Worm (Caenorhabditis elegans) whole organism, midembryonic: ENCODE results near the gene actl-1.

Experiments used
- T22C8.4 ChIP-seq: fragments of 200-800 bp; sonication (Bioruptor generic); IDR thresholded peaks from 2 replicates; pipeline ENCODE4 v1.3.6; 2022; ENCODE audit warnings: missing genetic modification characterization, missing compliant biosample characterization
- cog-1 ChIP-seq: sonication (generic microtip); optimal IDR thresholded peaks from 2 replicates; lab custom pipeline; 2016; ENCODE audit warnings: missing genetic modification characterization, missing compliant biosample characterization
- flt-1 ChIP-seq: fragments of 200-800 bp; sonication (Bioruptor generic); IDR thresholded peaks from 2 replicates; pipeline ENCODE4 v1.3.6; 2022; ENCODE audit warnings: missing genetic modification characterization, missing compliant biosample characterization
- klf-2 ChIP-seq: fragments of 200-800 bp; sonication (Bioruptor generic); conservative IDR thresholded peaks from 2 replicates; pipeline ENCODE4 v1.3.6; 2022; ENCODE audit warnings: missing genetic modification reagents, missing genetic modification characterization, missing compliant biosample characterization
- med-1 ChIP-seq: sonication (generic microtip); optimal IDR thresholded peaks from 2 replicates; lab custom pipeline; 2017; ENCODE audit warnings: missing genetic modification characterization, mild to moderate bottlenecking, missing compliant biosample characterization, antibody characterized with exemption, missing genetic modification reagents; ENCODE audit not compliant: insufficient read depth
- ref-1 ChIP-seq: fragments of 200-800 bp; sonication (Bioruptor generic); conservative IDR thresholded peaks from 2 replicates; pipeline ENCODE4 v1.3.6; 2022; ENCODE audit warnings: missing genetic modification reagents, missing genetic modification characterization, missing compliant biosample characterization
- tab-1 ChIP-seq: fragments of 200-800 bp; sonication (Bioruptor generic); IDR thresholded peaks from 2 replicates; pipeline ENCODE4 v1.3.6; 2022; ENCODE audit warnings: missing genetic modification characterization, missing compliant biosample characterization
- ztf-23 ChIP-seq: fragments of 200-800 bp; sonication (Bioruptor generic); IDR thresholded peaks from 2 replicates; pipeline ENCODE4 v1.3.6; 2022; ENCODE audit warnings: missing genetic modification reagents, missing genetic modification characterization, missing compliant biosample characterization
- ztf-29 ChIP-seq: fragments of 200-800 bp; sonication (Bioruptor generic); IDR thresholded peaks from 2 replicates; pipeline ENCODE4 v1.3.6; 2022; ENCODE audit warnings: missing genetic modification reagents, missing genetic modification characterization, missing compliant biosample characterization

Gene actl-1

DNA sequence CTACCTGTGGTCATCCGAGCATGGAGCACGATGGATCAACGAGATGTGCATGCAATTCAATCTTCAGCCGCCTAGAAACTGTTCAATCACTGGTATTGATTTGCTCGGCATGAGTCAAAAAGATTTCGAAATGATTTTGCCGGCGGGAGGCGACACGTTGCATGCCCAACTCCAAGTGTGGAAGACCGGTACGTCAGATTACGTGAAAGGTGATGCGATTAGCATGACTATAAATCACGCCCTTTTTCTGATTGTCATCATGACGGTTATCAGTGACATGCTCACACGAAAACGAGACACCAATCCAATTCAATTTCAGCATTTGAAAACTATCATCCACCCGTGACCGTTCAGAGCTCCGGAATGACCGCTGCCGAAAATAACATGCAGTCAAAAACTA lies 21.0 kb upstream of the actl-1 start:
- no peak for TF ChIP-seq flt-1
- TF ChIP-seq med-1 (GFP tag; lab: Kevin White, UChicago) = no peak
- TF ChIP-seq tab-1 (GFP tag; lab: Robert Waterston, UW) = no peak
- no peak for TF ChIP-seq klf-2 (GFP tag; lab: Robert Waterston, UW)
- no peak for TF ChIP-seq ztf-29 (GFP tag; lab: Robert Waterston, UW)
- TF ChIP-seq cog-1 (tag; lab: Kevin White, UChicago) = no peak
- TF ChIP-seq ref-1 (GFP tag; lab: Robert Waterston, UW) = no peak
- no peak for TF ChIP-seq T22C8.4
- no peak for TF ChIP-seq ztf-23 (GFP tag; lab: Robert Waterston, UW)

DNA sequence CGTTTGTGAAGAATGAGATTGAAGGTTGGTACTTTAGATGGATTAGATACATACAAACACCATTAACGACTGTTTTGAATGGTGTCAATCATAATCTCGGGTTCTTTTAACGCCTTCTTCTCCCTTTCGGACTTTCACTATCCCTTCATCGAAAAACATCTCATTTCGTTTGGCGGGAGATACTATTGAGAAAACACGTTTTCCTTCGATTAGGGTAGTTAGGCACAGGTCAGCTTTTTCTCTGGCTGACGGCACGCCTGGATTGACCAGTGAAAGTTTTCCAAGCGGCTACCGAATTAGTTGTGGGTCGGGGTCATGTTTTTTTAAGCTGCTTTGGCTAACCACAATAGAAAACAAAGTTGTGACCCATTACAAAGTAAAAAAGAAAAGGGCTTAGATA lies 20.3 kb upstream of the actl-1 start:
- TF ChIP-seq T22C8.4 (no peak), klf-2 (GFP tag; lab: Robert Waterston, UW) (no peak), tab-1 (GFP tag; lab: Robert Waterston, UW) (no peak), ztf-23 (GFP tag; lab: Robert Waterston, UW) (no peak), cog-1 (tag; lab: Kevin White, UChicago) (no peak), flt-1 (no peak), med-1 (GFP tag; lab: Kevin White, UChicago) (no peak), ztf-29 (GFP tag; lab: Robert Waterston, UW) (no peak), ref-1 (GFP tag; lab: Robert Waterston, UW) (no peak)

DNA sequence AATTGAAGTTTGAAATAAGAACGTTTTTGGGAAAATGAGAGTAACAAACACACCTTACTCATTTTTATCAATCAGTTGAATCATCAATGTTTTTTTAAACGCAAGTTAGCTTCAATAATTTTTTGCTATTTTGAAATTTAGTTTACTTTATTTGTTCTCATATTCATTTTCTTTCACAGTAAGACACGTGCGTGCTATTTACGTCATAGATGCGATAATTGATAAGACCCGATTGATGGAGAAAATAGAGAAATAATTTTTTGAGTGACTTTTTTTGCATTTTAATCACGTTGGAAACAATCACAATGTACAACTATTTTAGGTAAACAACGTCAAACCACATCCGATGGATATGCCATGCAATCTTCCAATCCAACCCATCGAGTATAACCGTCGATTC lies 19.8 kb upstream of the actl-1 start:
- no peak for TF ChIP-seq ref-1 (GFP tag; lab: Robert Waterston, UW)
- no peak for TF ChIP-seq med-1 (GFP tag; lab: Kevin White, UChicago)
- TF ChIP-seq T22C8.4 = no peak
- TF ChIP-seq flt-1 = no peak
- no peak for TF ChIP-seq ztf-29 (GFP tag; lab: Robert Waterston, UW)
- no peak for TF ChIP-seq klf-2 (GFP tag; lab: Robert Waterston, UW)
- no peak for TF ChIP-seq cog-1 (tag; lab: Kevin White, UChicago)
- no peak for TF ChIP-seq ztf-23 (GFP tag; lab: Robert Waterston, UW)
- TF ChIP-seq tab-1 (GFP tag; lab: Robert Waterston, UW) = no peak

DNA sequence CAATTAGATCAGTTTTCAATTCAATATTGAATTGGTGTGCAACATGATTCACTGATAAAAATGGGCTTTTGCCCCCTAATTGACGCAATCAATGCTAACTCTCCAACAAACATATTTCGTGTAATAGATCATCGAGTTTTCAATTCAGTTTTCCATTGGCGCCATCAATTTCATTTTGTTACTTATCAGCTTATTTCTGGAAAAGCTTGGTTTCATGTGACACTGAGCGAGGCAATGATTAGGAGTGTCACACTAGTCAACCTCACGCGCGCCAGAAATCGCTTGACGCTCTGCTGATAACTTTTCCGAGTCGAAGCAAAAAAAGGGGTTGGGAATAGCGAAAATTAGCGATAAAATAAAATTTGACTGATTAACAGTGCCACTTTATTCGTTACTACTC lies 18.9 kb upstream of the actl-1 start, which contains the start of gene ets-4:
ets-4 (plus strand) TSS at position 347 of the 400 bp plus-strand sequence.
- TF ChIP-seq ztf-29 (GFP tag; lab: Robert Waterston, UW) (no peak), cog-1 (tag; lab: Kevin White, UChicago) (no peak), ref-1 (GFP tag; lab: Robert Waterston, UW) (no peak), tab-1 (GFP tag; lab: Robert Waterston, UW) (no peak), klf-2 (GFP tag; lab: Robert Waterston, UW) (no peak), med-1 (GFP tag; lab: Kevin White, UChicago) (no peak), flt-1 (no peak), T22C8.4 (no peak), ztf-23 (GFP tag; lab: Robert Waterston, UW) (no peak)

DNA sequence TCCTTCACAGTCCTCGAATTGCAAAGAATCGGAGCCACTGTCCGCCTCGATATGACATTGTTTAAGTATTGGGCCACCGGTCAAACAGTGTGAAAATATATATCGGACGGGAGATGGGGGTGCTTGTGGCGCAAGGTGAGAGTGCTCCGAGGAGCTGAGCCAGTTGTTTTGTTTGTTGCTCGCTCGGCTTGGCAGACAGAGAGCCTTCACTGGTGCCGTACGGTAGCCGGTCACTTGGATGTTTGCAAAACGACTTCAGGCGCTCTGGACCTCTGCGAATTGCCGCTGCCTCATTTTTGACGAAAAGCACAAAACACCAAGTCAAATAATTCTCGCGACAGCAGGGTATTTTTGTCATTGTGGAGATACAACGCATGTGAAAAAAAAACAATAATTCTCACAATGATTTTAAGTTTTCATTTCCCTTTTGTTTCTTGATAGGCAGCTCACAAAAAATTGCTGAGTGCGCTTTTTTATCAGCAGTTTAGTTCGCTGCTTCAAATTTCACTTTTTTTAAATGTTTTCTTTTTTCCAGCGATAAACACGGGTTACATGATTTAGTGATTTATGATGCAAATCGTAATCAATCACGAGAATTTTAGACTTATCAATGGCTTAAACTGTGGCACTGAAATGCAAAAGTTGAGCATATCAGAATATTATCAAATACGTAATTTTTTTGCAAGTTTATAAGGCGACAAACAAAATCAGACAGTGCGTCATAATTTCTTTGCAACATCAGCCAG lies 17.6 kb upstream of the actl-1 start:
- TF ChIP-seq flt-1 (no peak), T22C8.4 (no peak), tab-1 (GFP tag; lab: Robert Waterston, UW) (no peak), med-1 (GFP tag; lab: Kevin White, UChicago) (no peak)

DNA sequence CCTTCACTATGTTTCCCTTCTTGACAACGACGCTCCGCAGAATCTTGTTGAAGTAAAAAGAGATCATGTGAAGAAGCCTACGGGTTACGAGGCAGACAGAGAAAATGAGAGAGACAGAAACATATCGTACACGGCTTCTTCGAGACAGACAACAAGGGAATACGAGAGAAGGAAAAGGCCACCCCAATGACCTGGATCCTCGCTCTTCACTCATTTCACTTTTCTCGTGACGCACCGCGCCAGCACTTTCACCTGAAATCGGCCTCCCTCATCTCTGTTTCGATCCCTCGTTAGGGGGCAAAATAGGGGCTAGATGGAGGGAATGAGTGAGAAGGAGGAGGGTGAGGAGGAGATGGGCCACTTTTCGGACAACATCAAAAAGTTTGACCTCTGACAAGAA lies 15.6 kb upstream of the actl-1 start:
- no peak for TF ChIP-seq T22C8.4
- no peak for TF ChIP-seq ztf-23 (GFP tag; lab: Robert Waterston, UW)

DNA sequence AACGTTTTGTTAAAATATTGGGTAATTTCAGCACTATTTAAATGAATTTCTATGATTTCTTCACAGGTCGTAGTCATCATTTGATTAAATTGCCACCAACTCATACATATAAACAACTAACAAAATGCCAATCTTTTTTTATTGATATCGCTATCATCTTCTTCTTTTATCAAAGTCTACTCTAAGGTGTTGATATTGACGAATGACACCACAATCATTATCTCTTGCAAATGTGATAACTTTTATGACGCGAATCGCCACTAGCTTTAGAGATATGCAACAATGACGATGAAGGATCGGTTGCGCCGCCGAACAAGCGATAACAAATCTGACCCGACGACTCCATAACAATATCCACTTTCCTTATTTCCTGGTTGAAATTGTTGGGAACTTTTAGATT lies 14.8 kb upstream of the actl-1 start:
- TF ChIP-seq cog-1 (tag; lab: Kevin White, UChicago) = no peak
- no peak for TF ChIP-seq flt-1
- TF ChIP-seq T22C8.4 = no peak
- no peak for TF ChIP-seq tab-1 (GFP tag; lab: Robert Waterston, UW)
- no peak for TF ChIP-seq med-1 (GFP tag; lab: Kevin White, UChicago)
- no peak for TF ChIP-seq ztf-29 (GFP tag; lab: Robert Waterston, UW)
- no peak for TF ChIP-seq klf-2 (GFP tag; lab: Robert Waterston, UW)
- TF ChIP-seq ztf-23 (GFP tag; lab: Robert Waterston, UW) = no peak
- no peak for TF ChIP-seq ref-1 (GFP tag; lab: Robert Waterston, UW)

DNA sequence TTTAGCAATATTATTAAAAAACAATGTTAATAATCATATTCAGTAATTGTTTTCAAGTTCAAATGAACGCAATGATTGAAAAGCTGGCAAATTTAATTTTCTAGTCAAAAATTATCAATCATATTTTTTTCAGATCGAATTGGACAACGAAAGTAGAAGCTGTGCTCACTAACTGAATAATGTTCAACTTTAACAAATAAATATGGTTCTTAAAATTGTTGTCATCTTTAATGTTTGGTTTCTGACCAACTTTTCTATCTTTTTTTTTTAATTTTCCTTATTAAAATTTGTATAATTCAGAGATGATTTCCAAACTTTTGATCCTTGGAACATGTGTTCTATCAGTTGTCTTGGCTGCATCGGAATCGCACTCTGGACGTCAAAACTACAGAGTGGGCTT lies 12.3 kb upstream of the actl-1 start, which contains the start of gene ttr-35:
ttr-35 (plus strand) TSS at position 301 of the 400 bp plus-strand sequence.
- TF ChIP-seq ztf-29 (GFP tag; lab: Robert Waterston, UW) = no peak
- no peak for TF ChIP-seq flt-1
- TF ChIP-seq med-1 (GFP tag; lab: Kevin White, UChicago) = no peak
- TF ChIP-seq klf-2 (GFP tag; lab: Robert Waterston, UW) = no peak
- no peak for TF ChIP-seq tab-1 (GFP tag; lab: Robert Waterston, UW)
- TF ChIP-seq ref-1 (GFP tag; lab: Robert Waterston, UW) = no peak
- TF ChIP-seq ztf-23 (GFP tag; lab: Robert Waterston, UW) = no peak
- TF ChIP-seq T22C8.4 = no peak
- TF ChIP-seq cog-1 (tag; lab: Kevin White, UChicago) = no peak

DNA sequence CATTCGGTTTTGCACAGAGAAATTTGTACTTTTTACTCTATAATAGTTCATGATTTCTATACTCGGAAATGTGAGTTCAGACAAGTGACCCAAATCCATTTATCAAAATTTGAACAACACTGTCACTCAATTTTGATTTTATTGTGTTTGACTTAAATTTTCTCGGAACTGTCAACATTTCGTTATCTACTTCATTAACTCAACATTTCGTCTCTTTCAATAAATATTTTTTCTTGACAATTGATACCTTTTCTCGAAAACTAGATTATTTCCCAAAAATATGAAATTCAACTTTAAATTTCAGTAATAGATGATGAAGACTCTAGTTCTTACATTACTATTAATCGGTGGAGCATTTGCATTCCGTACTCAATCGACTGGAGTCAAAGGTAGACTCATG lies 11.0 kb upstream of the actl-1 start, which contains the start of gene ttr-36:
ttr-36 (plus strand) TSS at position 301 of the 400 bp plus-strand sequence.
- TF ChIP-seq ztf-29 (GFP tag; lab: Robert Waterston, UW) (no peak), flt-1 (no peak)

DNA sequence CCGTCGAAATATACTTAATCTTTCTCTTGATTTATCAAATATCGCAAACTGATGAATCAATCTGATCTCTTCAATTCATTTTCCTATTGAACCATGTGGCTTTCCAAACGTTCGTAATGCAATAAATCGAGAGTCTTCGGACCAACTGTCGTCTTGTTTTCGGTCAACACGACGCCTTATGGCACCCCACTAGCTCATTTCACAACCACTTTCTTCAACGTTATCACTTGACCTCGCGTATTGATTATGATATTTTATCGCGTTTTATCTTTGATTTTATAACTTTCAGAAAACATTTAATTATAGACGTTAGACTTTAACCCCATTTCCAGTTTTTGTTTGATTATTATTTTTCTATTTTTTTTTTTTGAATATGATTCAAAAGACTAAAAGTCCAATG lies 10.2 kb upstream of the actl-1 start:
- TF ChIP-seq flt-1 (no peak), med-1 (GFP tag; lab: Kevin White, UChicago) (no peak), ref-1 (GFP tag; lab: Robert Waterston, UW) (no peak), ztf-23 (GFP tag; lab: Robert Waterston, UW) (no peak), klf-2 (GFP tag; lab: Robert Waterston, UW) (no peak), T22C8.4 (no peak), cog-1 (tag; lab: Kevin White, UChicago) (no peak), ztf-29 (GFP tag; lab: Robert Waterston, UW) (no peak), tab-1 (GFP tag; lab: Robert Waterston, UW) (no peak)
